Fruit fly (Drosophila melanogaster) Kc167 (cell line): ENCODE measurements around the gene CG44094.

Experiments used
- h ChIP-seq: fragments of >200 bp; optimal IDR thresholded peaks from 3 replicates; lab custom pipeline; 2018; ENCODE audit warnings: missing external identifiers
- ttk ChIP-seq: sonication (Bioruptor generic); optimal IDR thresholded peaks from 2 replicates; lab custom pipeline; 2017; ENCODE audit warnings: missing external identifiers

- TF ChIP-seq h (lab: Kevin White, UChicago) (no peak), ttk (lab: Kevin White, UChicago) (no peak)
Measured at dm6 chr3R:14589483-14589882, 13.1 kb upstream of the CG44094 start.
